Fruit fly (Drosophila melanogaster) S2 (cell line): Measurements from ENCODE around the gene wisp.

Source experiments
- CG8478 ChIP-seq: fragments of >200 bp; optimal IDR thresholded peaks from 2 replicates; lab custom pipeline; 2018
- CTCF ChIP-seq, 2 experiments: fragments of >200 bp; optimal IDR thresholded peaks; 2 replicates each; lab custom pipeline; 2018

DNA sequence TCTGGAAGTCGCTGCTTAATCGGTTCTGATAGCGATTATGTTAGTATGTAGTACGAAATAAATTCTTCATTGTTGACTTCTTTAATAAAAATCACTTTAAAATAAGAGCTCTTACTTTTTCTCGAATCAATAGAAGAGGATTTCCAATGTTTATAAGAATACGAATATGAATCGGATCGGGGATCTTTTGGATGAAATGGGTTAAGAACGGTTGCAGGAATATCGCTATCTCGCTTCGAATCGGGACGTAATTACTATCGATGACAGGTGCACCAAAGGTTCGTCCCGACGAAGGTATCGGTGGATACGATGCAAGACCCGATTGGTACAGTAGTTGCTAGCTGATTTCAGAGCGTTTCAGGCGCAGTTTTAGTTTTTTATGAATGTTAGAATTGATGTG is at the start of gene wisp:
- TF ChIP-seq CG8478 (lab: Kevin White, UChicago) (no peak), CTCF (optimal IDR thresholded peaks at IDR 0.05; lab: Kevin White, UChicago) (no peak)
